Worm (Caenorhabditis elegans): Measurements from ENCODE around the gene spe-49.

- TF ChIP-seq ham-2 (GFP tag; optimal IDR thresholded peaks at IDR 0.05) (no peak), unc-62 (GFP tag; optimal IDR thresholded peaks at IDR 0.05) (no peak), unc-39 (tag; optimal IDR thresholded peaks at IDR 0.05) (no peak)
These were observed 49.2 kb upstream of the spe-49 start for ce11 chrV:6231902-6232340.

All from whole organism, mixed stage, embryonic.